Worm (Caenorhabditis elegans): Measurements from ENCODE around the gene T03E6.9.

The T03E6.9 gene

ce11 chrV:16646372-16646771 is 45.8 kb upstream of the T03E6.9 start, which contains the start of gene W06G6.9:
W06G6.9 (minus strand) TSS chrV:16646472.
- TF ChIP-seq ahr-1 (tag; optimal IDR thresholded peaks at IDR 0.05) (no peak), pax-1 (tag; optimal IDR thresholded peaks at IDR 0.05) (no peak)

- TF ChIP-seq hlh-6 (tag; optimal IDR thresholded peaks at IDR 0.05): no peak
- no peak for TF ChIP-seq Y22D7AL.16 (tag; optimal IDR thresholded peaks at IDR 0.05)
- no peak for TF ChIP-seq dve-1 (tag; optimal IDR thresholded peaks at IDR 0.05)
- no peak for TF ChIP-seq lim-6 (tag; optimal IDR thresholded peaks at IDR 0.05)
These were observed 44.8 kb upstream of the T03E6.9 start, which contains the start of gene W06G6.17 for ce11 chrV:16645201-16645940. W06G6.17 (minus strand) TSS chrV:16645251.

- TF ChIP-seq ceh-6 (GFP tag; optimal IDR thresholded peaks at IDR 0.05): no peak
- no peak for TF ChIP-seq gmeb-2 (tag; optimal IDR thresholded peaks at IDR 0.05)
- no peak for TF ChIP-seq fkh-10 (GFP tag; optimal IDR thresholded peaks at IDR 0.05)
- no peak for TF ChIP-seq ceh-48 (tag; optimal IDR thresholded peaks at IDR 0.05)
- no peak for TF ChIP-seq ceh-30 (tag; optimal IDR thresholded peaks at IDR 0.05)
- no peak for TF ChIP-seq sdc-2 (tag; optimal IDR thresholded peaks at IDR 0.05)
These were observed 43.0 kb upstream of the T03E6.9 start, which contains the start of gene srw-77 for ce11 chrV:16643558-16643957. srw-77 (minus strand) TSS chrV:16643658.

- no peak for TF ChIP-seq ceh-24 (tag; optimal IDR thresholded peaks at IDR 0.05)
These were observed 39.8 kb upstream of the T03E6.9 start for ce11 chrV:16640366-16640765.

ce11 chrV:16638204-16638603 is 37.7 kb upstream of the T03E6.9 start, which contains the start of gene srw-76:
srw-76 (minus strand) TSS chrV:16638304.
- no peak for TF ChIP-seq hlh-13 (GFP tag; optimal IDR thresholded peaks at IDR 0.05)
- no peak for TF ChIP-seq ztf-16 (tag; optimal IDR thresholded peaks at IDR 0.05)
- no peak for TF ChIP-seq ceh-48 (tag; optimal IDR thresholded peaks at IDR 0.05)
- no peak for TF ChIP-seq odd-2 (tag; optimal IDR thresholded peaks at IDR 0.05)
- TF ChIP-seq ceh-2 (tag; optimal IDR thresholded peaks at IDR 0.05): no peak
- no peak for TF ChIP-seq ceh-9 (tag; optimal IDR thresholded peaks at IDR 0.05)
- no peak for TF ChIP-seq tbx-2 (tag; optimal IDR thresholded peaks at IDR 0.05)
- TF ChIP-seq sox-4 (tag; optimal IDR thresholded peaks at IDR 0.05): no peak
- no peak for TF ChIP-seq K02D7.2 (tag; optimal IDR thresholded peaks at IDR 0.05)
- no peak for TF ChIP-seq pha-4 (tag; optimal IDR thresholded peaks at IDR 0.05)
- no peak for TF ChIP-seq lin-11 (tag; optimal IDR thresholded peaks at IDR 0.05)
- TF ChIP-seq hlh-8 (tag; optimal IDR thresholded peaks at IDR 0.05): no peak

ce11 chrV:16635911-16636310 is 35.4 kb upstream of the T03E6.9 start, which contains the start of gene mltn-11:
mltn-11 (plus strand) TSS chrV:16636186.
- TF ChIP-seq ceh-19 (GFP tag; optimal IDR thresholded peaks at IDR 0.05): no peak
- TF ChIP-seq elt-2 (tag; optimal IDR thresholded peaks at IDR 0.05): peak; percentile 76
- TF ChIP-seq ceh-6 (GFP tag; optimal IDR thresholded peaks at IDR 0.05): no peak
- no peak for TF ChIP-seq madf-2 (tag; optimal IDR thresholded peaks at IDR 0.05)
- no peak for TF ChIP-seq zip-5 (tag; optimal IDR thresholded peaks at IDR 0.05)

ce11 chrV:16629600-16629999 is 29.1 kb upstream of the T03E6.9 start, which contains the start of gene srd-21:
srd-21 (plus strand) TSS chrV:16629900.
- TF ChIP-seq ceh-34 (tag; optimal IDR thresholded peaks at IDR 0.05) (no peak), hlh-30 (tag; optimal IDR thresholded peaks at IDR 0.05; ENCODE audit: insufficient read depth) (no peak), F13H6.1 (tag; optimal IDR thresholded peaks at IDR 0.05) (no peak), odd-2 (tag; optimal IDR thresholded peaks at IDR 0.05) (no peak), T23F11.4 (GFP tag; optimal IDR thresholded peaks at IDR 0.05) (no peak), ceh-24 (tag; optimal IDR thresholded peaks at IDR 0.05) (no peak), sox-2 (GFP tag; IDR thresholded peaks at IDR 0.05) (no peak), unc-86 (tag; optimal IDR thresholded peaks at IDR 0.05) (no peak), ets-4 (tag; optimal IDR thresholded peaks at IDR 0.05) (no peak), pax-1 (tag; optimal IDR thresholded peaks at IDR 0.05) (no peak), rnt-1 (tag; optimal IDR thresholded peaks at IDR 0.05) (no peak), dmd-4 (tag; optimal IDR thresholded peaks at IDR 0.05; ENCODE audit: borderline replicate concordance) (no peak), tbx-7 (tag; optimal IDR thresholded peaks at IDR 0.05) (no peak), elt-2 (tag; optimal IDR thresholded peaks at IDR 0.05) (no peak), ahr-1 (tag; optimal IDR thresholded peaks at IDR 0.05) (no peak), pha-4 (tag; optimal IDR thresholded peaks at IDR 0.05) (no peak), ceh-14 (tag; optimal IDR thresholded peaks at IDR 0.05) (no peak), hlh-15 (tag; optimal IDR thresholded peaks at IDR 0.05) (no peak), npax-4 (tag; optimal IDR thresholded peaks at IDR 0.05) (no peak)
